Fruit fly (Drosophila melanogaster): ENCODE data around the gene CG9777.
A peak's percentile ranks its signal among the peaks of the same experiment; 100 is the strongest.

The CG9777 gene

dm6 chrX:16640260-16641100, 8.4 kb upstream of the CG9777 start, which contains the start of the genes SNRPG and mthl1 (continued):
- no peak for TF ChIP-seq prd (optimal IDR thresholded peaks at IDR 0.05)
- TF ChIP-seq prd (GFP tag; IDR thresholded peaks at IDR 0.05), result peak; percentile 97
- peak; percentile 81 for TF ChIP-seq lab (GFP tag; optimal IDR thresholded peaks at IDR 0.05)
- TF ChIP-seq tgo (GFP tag; IDR thresholded peaks at IDR 0.05), result peak; percentile 92
- TF ChIP-seq Mes4 (GFP tag; optimal IDR thresholded peaks at IDR 0.05), result peak; percentile 32
- peak; percentile 88 for TF ChIP-seq B-H1 (GFP tag; IDR thresholded peaks at IDR 0.05)
- peak; percentile 55 for TF ChIP-seq ab (GFP tag; optimal IDR thresholded peaks at IDR 0.05)
- TF ChIP-seq CG2712 (tag; optimal IDR thresholded peaks at IDR 0.05), result peak; percentile 70
- peak; percentile 69 for TF ChIP-seq Bgb (GFP tag; IDR thresholded peaks at IDR 0.05; ENCODE audit: partially characterized antibody)
- peak; percentile 72 for TF ChIP-seq Oli (tag; optimal IDR thresholded peaks at IDR 0.05)
- peak; percentile 77; the same call in 1 of the 2 replicates for TF ChIP-seq ham (GFP tag; IDR thresholded peaks at IDR 0.05)
- peak; percentile 86 for TF ChIP-seq CG30403 (GFP tag; optimal IDR thresholded peaks at IDR 0.05)
- peak; percentile 74 for TF ChIP-seq CG15269 (tag; optimal IDR thresholded peaks at IDR 0.05)
- TF ChIP-seq CG10959 (GFP tag; IDR thresholded peaks at IDR 0.05), result peak; percentile 77
- TF ChIP-seq CG6791 (GFP tag; IDR thresholded peaks at IDR 0.05; ENCODE audit: partially characterized antibody), result peak; percentile 60; the same call in 2 of the 3 replicates
- TF ChIP-seq CG9727 (GFP tag; optimal IDR thresholded peaks at IDR 0.05), result peak; percentile 60
- TF ChIP-seq CG6765 (GFP tag; optimal IDR thresholded peaks at IDR 0.05), result no peak
- TF ChIP-seq CG8944 (GFP tag; optimal IDR thresholded peaks at IDR 0.05), result peak; percentile 72
- TF ChIP-seq CG34422 (GFP tag; IDR thresholded peaks at IDR 0.05), result peak; percentile 96
- TF ChIP-seq Hsf (GFP tag; optimal IDR thresholded peaks at IDR 0.05), result peak; percentile 83
- TF ChIP-seq scrt (GFP tag; optimal IDR thresholded peaks at IDR 0.05), result no peak
- TF ChIP-seq CG15601 (tag; optimal IDR thresholded peaks at IDR 0.05), result no peak
- TF ChIP-seq sob (GFP tag; IDR thresholded peaks at IDR 0.05), result peak; percentile 89
- no peak for TF ChIP-seq ac (GFP tag; optimal IDR thresholded peaks at IDR 0.05)
- peak; percentile 45 for TF ChIP-seq stwl (tag; optimal IDR thresholded peaks at IDR 0.05)
- peak; percentile 60; the same call in 1 of the 2 replicates for TF ChIP-seq sim (GFP tag; IDR thresholded peaks at IDR 0.05)
- TF ChIP-seq CG18262 (tag; optimal IDR thresholded peaks at IDR 0.05), result peak; percentile 63
- TF ChIP-seq CG5180 (GFP tag; optimal IDR thresholded peaks at IDR 0.05), result peak; percentile 17
- TF ChIP-seq ind (GFP tag; optimal IDR thresholded peaks at IDR 0.05), result peak; percentile 88
- peak; percentile 15 for TF ChIP-seq CG31365 (tag; optimal IDR thresholded peaks at IDR 0.05)
- TF ChIP-seq CG1024 (GFP tag; IDR thresholded peaks at IDR 0.05), result peak; percentile 84
- peak; percentile 84 for TF ChIP-seq tin (GFP tag; optimal IDR thresholded peaks at IDR 0.05)
- TF ChIP-seq CG33213 (GFP tag; optimal IDR thresholded peaks at IDR 0.05), result peak; percentile 54
- peak; percentile 95 for TF ChIP-seq Jarid2 (GFP tag; optimal IDR thresholded peaks at IDR 0.05)
- TF ChIP-seq CG4404 (GFP tag; IDR thresholded peaks at IDR 0.05), result peak; percentile 86
- 0 out of 2 replicates have a peak, but pooled peaks have one; percentile 64 for TF ChIP-seq aop (GFP tag; IDR thresholded peaks at IDR 0.05)
- peak; percentile 72 for TF ChIP-seq gfzf (GFP tag; optimal IDR thresholded peaks at IDR 0.05)
- TF ChIP-seq Dad (GFP tag; optimal IDR thresholded peaks at IDR 0.05), result peak; percentile 70
- peak; percentile 80 for TF ChIP-seq CG1602 (GFP tag; optimal IDR thresholded peaks at IDR 0.05)
- no peak for TF ChIP-seq ftz-f1 (GFP tag; optimal IDR thresholded peaks at IDR 0.05)
- TF ChIP-seq CG9609 (GFP tag; optimal IDR thresholded peaks at IDR 0.05), result peak; percentile 80
- TF ChIP-seq z (GFP tag; IDR thresholded peaks at IDR 0.05), result 0 out of 3 replicates have a peak, but pooled peaks have one; percentile 16
- peak; percentile 58 for TF ChIP-seq CHES-1-like (GFP tag; optimal IDR thresholded peaks at IDR 0.05)
- TF ChIP-seq CG6654 (GFP tag; optimal IDR thresholded peaks at IDR 0.05), result peak; percentile 24
- TF ChIP-seq tll (GFP tag; optimal IDR thresholded peaks at IDR 0.05), result peak in 1 of 2 experiments; percentile 62
- peak; percentile 69 for TF ChIP-seq CG17359 (tag; optimal IDR thresholded peaks at IDR 0.05)
- TF ChIP-seq gsb-n (tag; optimal IDR thresholded peaks at IDR 0.05), result peak; percentile 55
- TF ChIP-seq CG7839 (tag; optimal IDR thresholded peaks at IDR 0.05), result peak; percentile 85
